Worm (Caenorhabditis elegans): Measurements from ENCODE around the gene ccep-135.
A peak's percentile ranks its signal among the peaks of the same experiment; 100 is the strongest.

ccep-135 gene

DNA sequence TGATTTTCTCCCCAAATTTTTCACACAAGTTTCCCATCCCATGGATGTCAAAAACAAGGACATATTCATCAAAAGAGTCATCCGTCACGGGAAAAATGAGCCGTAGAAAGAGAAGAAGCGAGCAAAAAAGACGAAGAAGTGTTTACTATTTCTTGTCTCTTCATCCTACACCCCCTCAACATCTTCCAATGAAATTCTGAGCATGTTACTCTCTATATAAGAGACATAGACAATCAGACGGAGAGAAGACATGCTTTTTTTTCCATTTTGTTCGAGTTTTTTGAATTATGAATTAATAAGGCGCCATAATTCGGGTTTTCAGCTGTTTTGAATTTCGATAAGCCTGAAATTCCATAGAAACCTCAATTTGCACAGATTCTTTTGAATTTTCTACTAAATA is 4.4 kb downstream of the ccep-135 start:
- TF ChIP-seq scrt-1 (GFP tag; IDR thresholded peaks at IDR 0.05) (no peak), hmbx-1 (tag; optimal IDR thresholded peaks at IDR 0.05) (no peak), ceh-36 (tag; optimal IDR thresholded peaks at IDR 0.05) (no peak), pes-1 (GFP tag; IDR thresholded peaks at IDR 0.05) (no peak), F13C5.2 (tag; optimal IDR thresholded peaks at IDR 0.05) (no peak), ama-1 (optimal IDR thresholded peaks at IDR 0.05) (no peak), ets-7 (tag; optimal IDR thresholded peaks at IDR 0.05) (no peak), tbx-37 (GFP tag; conservative IDR thresholded peaks at IDR 0.05) (no peak), hnd-1 (tag; optimal IDR thresholded peaks at IDR 0.05) (no peak), tra-4 (tag; optimal IDR thresholded peaks at IDR 0.05) (no peak), hmg-4 (GFP tag; optimal IDR thresholded peaks at IDR 0.05) (no peak), flt-1 (GFP tag; IDR thresholded peaks at IDR 0.05) (no peak), aly-1 (tag; optimal IDR thresholded peaks at IDR 0.05) (no peak), ceh-13 (GFP tag; optimal IDR thresholded peaks at IDR 0.05) (no peak)

DNA sequence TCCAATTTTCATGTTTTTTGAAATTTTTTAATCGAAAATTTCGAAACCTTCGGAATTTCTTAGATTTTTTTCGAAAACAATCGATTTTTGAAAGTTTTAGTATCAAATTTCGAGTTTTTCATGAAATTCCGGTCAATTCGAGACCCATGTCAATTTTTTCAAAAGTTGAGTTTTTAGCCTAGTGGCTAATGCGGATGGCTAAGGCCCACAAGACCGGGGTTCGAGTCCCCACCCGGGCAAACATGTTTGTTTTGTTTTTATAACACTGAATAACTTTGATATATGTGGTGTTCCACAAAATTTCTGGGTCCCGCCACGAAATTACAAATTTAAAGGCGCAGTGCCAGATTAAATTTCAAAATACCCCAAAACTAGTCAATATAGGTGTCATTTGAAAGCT is 7.7 kb downstream of the ccep-135 start:
- no peak for TF ChIP-seq B0310.2 (tag; optimal IDR thresholded peaks at IDR 0.05)
- TF ChIP-seq F13C5.2 (tag; optimal IDR thresholded peaks at IDR 0.05), result no peak

DNA sequence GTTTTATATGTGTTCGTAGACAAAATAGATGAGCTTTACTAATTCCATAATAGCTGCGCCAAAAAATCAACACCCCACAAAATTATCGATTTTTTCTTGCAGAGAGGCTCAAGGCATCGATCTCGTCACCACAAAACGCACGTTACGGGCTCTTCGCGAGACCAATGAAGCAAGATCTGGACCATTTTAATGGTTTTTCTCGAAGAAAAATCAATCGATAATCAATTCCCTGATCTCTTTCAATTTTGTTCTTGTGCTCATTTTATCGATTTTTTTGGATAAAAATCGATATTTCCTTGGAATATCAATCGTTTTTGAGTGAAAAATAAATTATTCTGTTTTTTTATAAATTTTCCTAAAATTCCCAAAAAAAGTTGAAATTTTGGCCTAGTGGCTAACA is 8.5 kb downstream of the ccep-135 start:
- TF ChIP-seq B0310.2 (tag; optimal IDR thresholded peaks at IDR 0.05) (no peak), hmg-4 (GFP tag; optimal IDR thresholded peaks at IDR 0.05) (no peak), ceh-13 (GFP tag; optimal IDR thresholded peaks at IDR 0.05) (no peak)

DNA sequence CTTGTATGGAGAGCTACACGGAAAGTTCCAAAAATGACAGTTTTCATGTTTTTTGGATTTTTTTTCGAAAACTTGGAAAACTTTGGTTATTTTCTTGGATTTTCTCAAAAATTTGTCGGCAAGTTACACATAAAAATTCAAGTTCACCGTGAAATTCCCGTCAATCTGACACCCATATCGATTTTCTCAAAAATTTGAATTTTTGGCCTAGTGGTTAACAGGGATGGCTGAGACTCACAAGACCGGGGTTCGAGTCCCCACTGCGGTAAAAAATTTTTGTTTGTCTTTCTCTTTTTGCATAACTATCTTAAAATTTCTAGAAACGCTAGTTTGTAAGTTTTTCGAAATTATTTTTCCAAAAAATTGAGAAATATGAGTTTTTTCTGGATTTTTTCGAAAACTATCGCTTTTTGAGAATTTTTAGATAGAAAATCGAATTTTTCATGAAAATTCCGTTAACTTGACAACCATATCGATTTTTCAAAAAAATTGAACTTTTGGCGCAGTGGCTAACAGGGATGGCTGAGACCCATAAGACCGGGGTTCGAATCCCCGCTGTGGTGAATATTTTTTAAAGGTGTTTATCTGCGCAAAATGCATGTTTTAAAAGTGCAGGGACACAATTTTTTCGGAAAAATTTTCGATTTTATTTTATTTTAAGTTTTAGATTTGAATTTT is 9.1 kb downstream of the ccep-135 start:
- TF ChIP-seq hmbx-1 (tag; optimal IDR thresholded peaks at IDR 0.05) (no peak), scrt-1 (GFP tag; IDR thresholded peaks at IDR 0.05) (no peak), hmg-4 (GFP tag; optimal IDR thresholded peaks at IDR 0.05) (no peak), F13C5.2 (tag; optimal IDR thresholded peaks at IDR 0.05) (no peak), ets-7 (tag; optimal IDR thresholded peaks at IDR 0.05) (no peak), B0310.2 (tag; optimal IDR thresholded peaks at IDR 0.05) (no peak), tbx-37 (GFP tag; conservative IDR thresholded peaks at IDR 0.05) (no peak), sea-1 (GFP tag; conservative IDR thresholded peaks at IDR 0.05) (no peak), hnd-1 (tag; optimal IDR thresholded peaks at IDR 0.05) (no peak), tra-4 (tag; optimal IDR thresholded peaks at IDR 0.05) (no peak), ceh-13 (GFP tag; optimal IDR thresholded peaks at IDR 0.05) (no peak), tbx-11 (GFP tag; IDR thresholded peaks at IDR 0.05) (no peak), ama-1 (optimal IDR thresholded peaks at IDR 0.05) (no peak), flt-1 (GFP tag; IDR thresholded peaks at IDR 0.05) (no peak)

DNA sequence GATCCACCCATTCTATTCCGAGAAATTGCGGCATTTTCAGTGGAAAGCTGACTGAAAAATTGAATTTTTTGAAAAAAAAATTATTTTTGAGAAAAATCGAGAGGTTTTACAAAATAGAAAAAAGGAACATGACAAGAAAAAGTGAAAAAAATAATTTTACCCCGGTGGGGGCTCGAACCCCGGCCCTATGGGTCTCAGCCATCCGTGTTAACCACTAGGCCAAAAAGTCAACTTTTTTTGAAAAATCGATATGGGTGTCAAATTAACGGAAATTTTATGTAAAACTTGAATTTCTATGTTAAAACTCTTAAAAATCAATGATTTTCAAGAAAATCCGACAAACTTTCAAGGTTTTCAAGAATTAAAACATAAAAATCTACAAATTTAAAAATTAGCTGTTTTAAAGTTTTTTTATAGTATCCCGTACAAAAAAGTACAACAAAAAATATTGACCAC is 12.3 kb downstream of the ccep-135 start, which contains the start of gene Y53G8B.2:
Gene Y53G8B.2, minus strand, starts transcription at position 51 of the 456 bp plus-strand sequence.
- TF ChIP-seq aly-1 (tag; optimal IDR thresholded peaks at IDR 0.05) (no peak), hmbx-1 (tag; optimal IDR thresholded peaks at IDR 0.05) (no peak), tbx-37 (GFP tag; conservative IDR thresholded peaks at IDR 0.05) (no peak), sea-1 (GFP tag; conservative IDR thresholded peaks at IDR 0.05) (no peak), pes-1 (GFP tag; IDR thresholded peaks at IDR 0.05) (0 out of 2 replicates have a peak, but pooled peaks have one; percentile 18)

DNA sequence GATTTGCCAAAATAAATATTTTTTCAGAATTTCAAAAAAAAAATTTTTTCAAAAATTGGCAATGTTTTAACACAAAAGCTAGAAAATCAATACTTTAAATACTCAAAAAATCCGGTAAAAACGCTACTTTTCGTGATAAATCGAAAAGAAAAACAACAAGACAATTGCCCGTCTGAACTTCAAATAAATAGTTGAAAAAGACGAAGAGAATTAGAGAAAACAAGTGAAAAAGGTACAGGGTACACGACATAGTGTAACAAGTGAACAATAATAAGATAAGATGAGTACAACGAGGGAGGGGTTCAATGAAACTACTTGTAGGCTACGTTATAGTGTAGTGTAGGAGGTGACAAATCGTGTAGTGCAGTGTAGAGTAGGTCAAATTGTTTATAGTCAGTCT is 12.9 kb downstream of the ccep-135 start:
- TF ChIP-seq B0310.2 (tag; optimal IDR thresholded peaks at IDR 0.05) (no peak), sea-1 (GFP tag; conservative IDR thresholded peaks at IDR 0.05) (no peak), tbx-37 (GFP tag; conservative IDR thresholded peaks at IDR 0.05) (no peak), hnd-1 (tag; optimal IDR thresholded peaks at IDR 0.05) (no peak), aly-1 (tag; optimal IDR thresholded peaks at IDR 0.05) (no peak), ceh-13 (GFP tag; optimal IDR thresholded peaks at IDR 0.05) (no peak), flt-1 (GFP tag; IDR thresholded peaks at IDR 0.05) (no peak), tra-4 (tag; optimal IDR thresholded peaks at IDR 0.05) (no peak), hmbx-1 (tag; optimal IDR thresholded peaks at IDR 0.05) (no peak), tbx-11 (GFP tag; IDR thresholded peaks at IDR 0.05) (no peak), scrt-1 (GFP tag; IDR thresholded peaks at IDR 0.05) (no peak), pes-1 (GFP tag; IDR thresholded peaks at IDR 0.05) (no peak), ceh-36 (tag; optimal IDR thresholded peaks at IDR 0.05) (no peak)

DNA sequence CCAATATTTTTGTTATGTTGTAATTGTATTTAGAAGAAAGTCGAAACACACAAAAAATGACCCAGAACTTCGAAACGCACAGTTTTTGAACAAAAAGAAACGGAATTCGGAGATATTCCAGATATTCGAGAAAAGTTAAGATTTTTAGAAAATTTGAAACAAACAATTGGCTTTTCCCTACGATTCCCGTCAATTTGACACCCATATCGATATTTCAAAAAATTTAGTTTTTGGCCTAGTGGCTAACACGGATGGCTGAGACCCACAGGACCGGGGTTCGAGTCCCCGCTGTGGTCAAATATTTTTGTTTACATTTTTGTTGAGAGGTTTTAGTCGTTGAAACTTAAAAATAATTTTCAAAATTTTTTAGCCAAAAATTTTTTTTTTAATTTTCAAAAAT is 13.5 kb downstream of the ccep-135 start:
- TF ChIP-seq hmbx-1 (tag; optimal IDR thresholded peaks at IDR 0.05) (no peak), ama-1 (optimal IDR thresholded peaks at IDR 0.05) (no peak), scrt-1 (GFP tag; IDR thresholded peaks at IDR 0.05) (no peak), F13C5.2 (tag; optimal IDR thresholded peaks at IDR 0.05) (no peak), hmg-4 (GFP tag; optimal IDR thresholded peaks at IDR 0.05) (no peak), pes-1 (GFP tag; IDR thresholded peaks at IDR 0.05) (no peak), ets-7 (tag; optimal IDR thresholded peaks at IDR 0.05) (no peak), aly-1 (tag; optimal IDR thresholded peaks at IDR 0.05) (no peak), hnd-1 (tag; optimal IDR thresholded peaks at IDR 0.05) (no peak), tbx-11 (GFP tag; IDR thresholded peaks at IDR 0.05) (no peak), tra-4 (tag; optimal IDR thresholded peaks at IDR 0.05) (no peak), flt-1 (GFP tag; IDR thresholded peaks at IDR 0.05) (no peak), B0310.2 (tag; optimal IDR thresholded peaks at IDR 0.05) (no peak)

DNA sequence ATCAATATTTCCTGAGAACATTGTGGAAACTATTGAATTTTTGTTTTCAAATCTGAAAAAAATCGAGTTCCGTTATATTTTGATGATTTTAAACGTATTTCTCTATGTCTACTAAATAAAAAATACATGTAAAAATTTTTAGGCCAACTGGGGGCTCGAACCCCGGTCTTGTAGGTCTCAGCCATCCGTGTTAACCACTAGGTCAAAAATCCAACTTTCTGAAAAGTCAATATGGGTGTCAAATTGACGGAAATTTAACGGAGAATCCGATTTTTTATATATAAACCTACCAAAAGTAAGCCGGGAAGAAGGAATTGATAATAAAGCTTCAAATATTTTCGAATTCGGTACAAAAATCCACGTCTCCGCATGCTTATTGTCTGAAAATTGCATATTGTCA is 14.6 kb downstream of the ccep-135 start:
- TF ChIP-seq F13C5.2 (tag; optimal IDR thresholded peaks at IDR 0.05) (no peak), flt-1 (GFP tag; IDR thresholded peaks at IDR 0.05) (no peak), ama-1 (optimal IDR thresholded peaks at IDR 0.05) (no peak), hnd-1 (tag; optimal IDR thresholded peaks at IDR 0.05) (no peak), hmg-4 (GFP tag; optimal IDR thresholded peaks at IDR 0.05) (no peak), aly-1 (tag; optimal IDR thresholded peaks at IDR 0.05) (no peak), sea-1 (GFP tag; conservative IDR thresholded peaks at IDR 0.05) (no peak), scrt-1 (GFP tag; IDR thresholded peaks at IDR 0.05) (no peak), ceh-13 (GFP tag; optimal IDR thresholded peaks at IDR 0.05) (no peak), tra-4 (tag; optimal IDR thresholded peaks at IDR 0.05) (no peak)

All from whole organism, early embryonic.